Worm (Caenorhabditis elegans) whole organism, young adult: ENCODE results near the gene gst-28.

Experiments used
- Y53F4B.3 ChIP-seq: fragments of 200-800 bp; sonication (Bioruptor generic); IDR thresholded peaks from 2 replicates; pipeline ENCODE4 v1.3.6; 2022; ENCODE audit warnings: missing genetic modification reagents, missing genetic modification characterization, missing compliant biosample characterization
- lag-1 ChIP-seq: fragments of 200-800 bp; sonication (Bioruptor generic); IDR thresholded peaks from 2 replicates; pipeline ENCODE4 v1.3.6; 2022; ENCODE audit warnings: missing genetic modification reagents, missing genetic modification characterization, missing compliant biosample characterization
- sptf-2 ChIP-seq: fragments of 200-800 bp; sonication (Bioruptor generic); optimal IDR thresholded peaks from 2 replicates; lab custom pipeline; 2018; ENCODE audit warnings: mild to moderate bottlenecking, missing genetic modification characterization, missing compliant biosample characterization
- unc-62 ChIP-seq: fragments of 150-350 bp; optimal IDR thresholded peaks from 2 replicates; lab custom pipeline; 2014; ENCODE audit warnings: missing biosample characterization, missing genetic modification reagents, missing genetic modification characterization

- TF ChIP-seq unc-62 (GFP tag; lab: Kevin White, UChicago) (no peak), sptf-2 (no peak), lag-1 (GFP tag; lab: Robert Waterston, UW) (no peak), Y53F4B.3 (no peak)
Observed at ce11 chrII:15203398-15204068, 36.2 kb upstream of the gst-28 start.
